Fruit fly (Drosophila melanogaster): ENCODE results near the gene Nepl14.

Nepl14 gene

dm6 chr3R:22745432-22745831 is 18.1 kb downstream of the Nepl14 start, which contains the start of the genes vret and HP1c:
TSS of gene vret (minus strand) at chr3R:22745581.
TSS of gene HP1c (plus strand) at chr3R:22745620.
- TF ChIP-seq CG15336 (GFP tag; IDR thresholded peaks at IDR 0.05) (no peak), CG10631 (GFP tag; optimal IDR thresholded peaks at IDR 0.05) (no peak), CG6163 (GFP tag; IDR thresholded peaks at IDR 0.05) (no peak), CG6854 (GFP tag; optimal IDR thresholded peaks at IDR 0.05) (no peak), CG9139 (GFP tag; optimal IDR thresholded peaks at IDR 0.05) (no peak), Hr38 (GFP tag; optimal IDR thresholded peaks at IDR 0.05) (no peak), lz (GFP tag; optimal IDR thresholded peaks at IDR 0.05) (no peak)

dm6 chr3R:22740930-22741329 is 22.6 kb downstream of the Nepl14 start, which contains the start of the genes Dcr-1 and CG6985:
TSS of gene Dcr-1 (minus strand) at chr3R:22741091.
TSS of gene CG6985 (plus strand) at chr3R:22741150.
- TF ChIP-seq Blimp-1 (GFP tag; optimal IDR thresholded peaks at IDR 0.05) (no peak), Met (GFP tag; optimal IDR thresholded peaks at IDR 0.05) (no peak), Eip78C (GFP tag) (no peak), CG1621 (tag; optimal IDR thresholded peaks at IDR 0.05) (no peak), fd59A (GFP tag; optimal IDR thresholded peaks at IDR 0.05) (no peak), Hr4 (GFP tag; optimal IDR thresholded peaks at IDR 0.05) (no peak), CG9139 (GFP tag; optimal IDR thresholded peaks at IDR 0.05) (no peak), CG6854 (GFP tag; optimal IDR thresholded peaks at IDR 0.05) (no peak), CG8319 (GFP tag; optimal IDR thresholded peaks at IDR 0.05) (no peak), acj6 (GFP tag; optimal IDR thresholded peaks at IDR 0.05) (no peak), CG7368 (GFP tag; optimal IDR thresholded peaks at IDR 0.05) (no peak), topi (GFP tag; optimal IDR thresholded peaks at IDR 0.05) (no peak), achi (GFP tag; optimal IDR thresholded peaks at IDR 0.05) (no peak), dac (GFP tag; optimal IDR thresholded peaks at IDR 0.05) (no peak), CG16779 (tag; optimal IDR thresholded peaks at IDR 0.05) (no peak), Sox15 (GFP tag; optimal IDR thresholded peaks at IDR 0.05) (no peak), CG3032 (tag; optimal IDR thresholded peaks at IDR 0.05) (no peak), eg (GFP tag; IDR thresholded peaks at IDR 0.05) (no peak)

- TF ChIP-seq Ets96B (tag; optimal IDR thresholded peaks at IDR 0.05) (no peak), CG9139 (GFP tag; optimal IDR thresholded peaks at IDR 0.05) (no peak), Hr39 (GFP tag; optimal IDR thresholded peaks at IDR 0.05) (no peak), Eip78C (GFP tag) (no peak), CG11294 (GFP tag; IDR thresholded peaks at IDR 0.05) (no peak), ss (GFP tag; optimal IDR thresholded peaks at IDR 0.05) (no peak), dac (GFP tag; optimal IDR thresholded peaks at IDR 0.05) (no peak), CG6163 (GFP tag; IDR thresholded peaks at IDR 0.05) (no peak), CG31627 (GFP tag; optimal IDR thresholded peaks at IDR 0.05) (no peak), CG32006 (GFP tag; optimal IDR thresholded peaks at IDR 0.05) (no peak), Hr4 (GFP tag; optimal IDR thresholded peaks at IDR 0.05) (no peak), Eip93F (GFP tag; optimal IDR thresholded peaks at IDR 0.05) (no peak), Eip75B (GFP tag; optimal IDR thresholded peaks at IDR 0.05) (no peak), CG6854 (GFP tag; optimal IDR thresholded peaks at IDR 0.05) (no peak), Sox14 (GFP tag; optimal IDR thresholded peaks at IDR 0.05) (no peak), CG3919 (GFP tag; optimal IDR thresholded peaks at IDR 0.05) (no peak), CG15336 (GFP tag; IDR thresholded peaks at IDR 0.05) (no peak), CG6792 (GFP tag; optimal IDR thresholded peaks at IDR 0.05) (no peak), Smox (GFP tag; optimal IDR thresholded peaks at IDR 0.05) (no peak)
These were observed 29.8 kb downstream of the Nepl14 start, which contains the start of gene Takl2 for dm6 chr3R:22733751-22734150. TSS of gene Takl2 (minus strand) at chr3R:22733851.

- no peak for TF ChIP-seq Eip78C (GFP tag)
- no peak for TF ChIP-seq Lpt (GFP tag; optimal IDR thresholded peaks at IDR 0.05)
- TF ChIP-seq topi (GFP tag; optimal IDR thresholded peaks at IDR 0.05): no peak
- TF ChIP-seq CG7368 (GFP tag; optimal IDR thresholded peaks at IDR 0.05): no peak
- TF ChIP-seq Eip75B (GFP tag; optimal IDR thresholded peaks at IDR 0.05): no peak
These were observed 30.5 kb downstream of the Nepl14 start for dm6 chr3R:22732995-22733394.

Data from whole organism, prepupa.